Fruit fly (Drosophila melanogaster): Measurements from ENCODE around the gene velo.

The velo gene

DNA sequence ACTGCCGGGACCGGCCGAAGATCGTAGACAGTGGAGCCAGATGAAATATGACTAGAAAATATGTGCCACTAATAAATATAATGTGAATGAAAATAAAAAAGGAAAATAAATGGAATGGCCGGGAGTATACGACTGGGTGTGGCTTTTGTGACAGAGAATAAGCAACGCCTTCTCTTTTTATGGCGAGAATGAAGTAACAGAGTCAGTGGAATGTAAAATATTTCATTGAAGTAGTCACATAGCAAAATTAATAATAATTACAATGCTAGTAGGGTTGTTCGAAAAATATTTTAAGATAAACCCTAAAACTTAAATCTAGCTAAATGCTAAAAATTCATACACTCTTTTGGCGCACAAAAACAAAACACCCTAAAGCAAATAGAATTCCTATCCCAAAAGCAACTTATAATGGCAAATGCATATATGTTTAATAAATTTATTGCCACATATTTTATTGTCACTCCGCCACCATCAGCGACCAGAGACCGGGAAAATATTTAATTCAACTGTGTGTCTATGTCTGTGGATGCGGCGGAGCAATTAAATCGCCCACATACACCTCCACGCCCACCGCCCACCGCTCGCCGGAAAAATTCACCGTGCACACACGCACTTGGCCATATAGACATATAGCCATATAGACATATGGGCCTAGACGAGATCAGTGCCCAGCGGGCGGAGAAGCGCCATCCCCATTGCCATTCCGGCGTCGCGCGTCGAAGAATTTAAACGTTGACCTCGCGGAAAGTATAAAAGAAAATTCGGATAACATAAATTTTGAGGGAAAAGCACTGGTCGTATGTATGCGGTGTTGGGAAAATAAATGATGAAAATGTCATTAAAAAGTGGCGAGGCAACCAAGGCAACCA, 45.6 kb downstream of the velo start:
- TF ChIP-seq CG14655 (GFP tag; optimal IDR thresholded peaks at IDR 0.05): no peak
- no peak for TF ChIP-seq Ets98B (GFP tag; IDR thresholded peaks at IDR 0.05)
- TF ChIP-seq CG17806 (tag; optimal IDR thresholded peaks at IDR 0.05): no peak
- TF ChIP-seq CG8301 (tag; optimal IDR thresholded peaks at IDR 0.05): no peak
- no peak for TF ChIP-seq CG10348 (GFP tag; IDR thresholded peaks at IDR 0.05)
- no peak for TF ChIP-seq CG4496 (GFP tag; IDR thresholded peaks at IDR 0.05)
- no peak for TF ChIP-seq rn (GFP tag; IDR thresholded peaks at IDR 0.05)

DNA sequence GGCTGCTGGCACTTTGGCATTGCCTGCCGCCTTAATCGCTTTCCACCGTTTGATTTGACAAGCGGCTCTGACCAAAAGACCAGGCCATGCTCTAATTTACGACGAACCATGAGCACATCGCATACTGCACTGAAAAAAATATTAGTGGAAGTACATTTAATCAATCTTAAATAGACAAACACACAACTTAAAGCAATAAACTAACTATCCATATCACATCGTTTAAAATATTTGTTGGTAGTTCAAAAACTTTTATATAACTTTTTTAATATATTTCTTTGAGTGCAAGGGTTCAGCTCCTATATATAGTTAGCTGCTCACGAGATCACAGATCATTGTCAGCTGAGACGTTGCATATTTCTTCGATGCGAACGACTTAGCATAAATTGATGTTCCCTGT, 46.7 kb downstream of the velo start:
- TF ChIP-seq CG12605 (GFP tag; IDR thresholded peaks at IDR 0.05): no peak
- no peak for TF ChIP-seq EcR (GFP tag; optimal IDR thresholded peaks at IDR 0.05)
- TF ChIP-seq CG32121 (GFP tag; IDR thresholded peaks at IDR 0.05): 0 out of 2 replicates have a peak, but pooled peaks have one; percentile 29

DNA sequence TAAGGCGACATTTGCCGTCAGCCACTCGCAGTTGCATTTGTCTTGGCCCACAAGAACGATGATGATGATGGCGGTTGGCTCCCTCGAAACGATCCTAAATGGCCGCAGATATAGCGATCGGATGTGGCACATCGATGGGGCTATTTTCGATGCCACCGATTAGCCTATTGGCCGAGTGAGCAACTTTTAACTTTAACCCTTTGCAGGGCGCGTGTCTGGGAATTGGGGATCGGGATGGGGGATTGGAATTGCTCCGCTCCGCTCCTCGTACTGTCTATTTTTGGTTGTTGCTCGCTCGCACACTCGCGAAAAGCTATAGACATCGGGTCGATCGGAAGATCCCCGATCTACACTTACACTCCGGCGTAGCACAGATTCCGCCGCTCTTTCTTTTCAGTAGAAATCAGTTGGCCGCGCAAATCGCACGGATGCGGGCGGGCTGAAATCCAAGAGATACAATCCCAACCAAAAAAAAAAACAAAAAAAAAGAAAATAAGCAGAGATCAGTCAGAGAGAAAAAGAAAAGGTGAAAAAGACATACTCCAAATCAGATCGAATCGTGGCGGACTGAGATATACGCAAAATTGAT, 48.0 kb downstream of the velo start, which contains the start of gene CG8519:
TSS of gene CG8519 (plus strand) at position 393 of the 589 bp plus-strand sequence.
- peak; percentile 65 for TF ChIP-seq CG32121 (GFP tag; IDR thresholded peaks at IDR 0.05)
- peak; percentile 60; the same call in 2 of the 3 replicates for TF ChIP-seq CG4496 (GFP tag; IDR thresholded peaks at IDR 0.05)
- TF ChIP-seq Pif1B (GFP tag; optimal IDR thresholded peaks at IDR 0.05): no peak

DNA sequence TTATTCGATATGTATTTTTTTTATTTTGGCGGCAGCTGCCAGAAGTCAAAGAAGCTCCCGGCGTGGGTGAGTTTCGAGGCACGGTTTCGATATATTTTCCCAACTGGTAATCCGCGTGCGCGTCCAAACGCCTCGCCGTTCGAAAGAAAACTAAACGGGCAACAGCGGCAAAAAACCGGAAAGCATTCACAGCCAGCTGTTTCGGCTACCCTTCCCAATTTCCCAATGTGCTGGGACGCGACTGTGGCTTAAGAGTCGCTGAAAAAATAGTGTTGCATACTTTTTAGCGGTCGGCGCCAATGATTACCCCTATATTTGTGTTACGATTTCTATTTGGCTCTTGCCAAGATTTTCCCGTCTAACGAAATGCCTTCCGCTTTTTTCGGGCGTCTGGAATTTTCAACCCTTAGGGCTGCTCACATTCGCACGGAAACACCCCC, 49.2 kb downstream of the velo start, which contains the start of gene SP1173:
TSS of gene SP1173 (minus strand) at position 154 of the 440 bp plus-strand sequence.
- TF ChIP-seq Pif1A (GFP tag; optimal IDR thresholded peaks at IDR 0.05): no peak
- TF ChIP-seq CG4496 (GFP tag; IDR thresholded peaks at IDR 0.05): peak; percentile 74; the same call in 2 of the 3 replicates
- no peak for TF ChIP-seq CG17806 (tag; optimal IDR thresholded peaks at IDR 0.05)
- TF ChIP-seq CG8301 (tag; optimal IDR thresholded peaks at IDR 0.05): no peak
- TF ChIP-seq CG34367 (tag; optimal IDR thresholded peaks at IDR 0.05): no peak
- no peak for TF ChIP-seq CG9948 (tag; optimal IDR thresholded peaks at IDR 0.05)
- TF ChIP-seq Ets98B (GFP tag; IDR thresholded peaks at IDR 0.05): peak; percentile 68; the same call in 1 of the 2 replicates
- no peak for TF ChIP-seq rn (GFP tag; IDR thresholded peaks at IDR 0.05)
- peak; percentile 61; the same call in 1 of the 2 replicates for TF ChIP-seq CG32121 (GFP tag; IDR thresholded peaks at IDR 0.05)
- TF ChIP-seq D1 (tag; optimal IDR thresholded peaks at IDR 0.05): no peak
- no peak for TF ChIP-seq CG13204 (GFP tag; optimal IDR thresholded peaks at IDR 0.05)
- TF ChIP-seq CG15710 (tag; optimal IDR thresholded peaks at IDR 0.05): no peak
- no peak for TF ChIP-seq gl (tag; optimal IDR thresholded peaks at IDR 0.05)
- no peak for TF ChIP-seq EcR (GFP tag; optimal IDR thresholded peaks at IDR 0.05)
- TF ChIP-seq fd96Ca (GFP tag; IDR thresholded peaks at IDR 0.05): no peak; the same call in 2 of the 3 replicates
- no peak for TF ChIP-seq Pif1B (GFP tag; optimal IDR thresholded peaks at IDR 0.05)
- TF ChIP-seq CG12605 (GFP tag; IDR thresholded peaks at IDR 0.05): peak; percentile 56
- TF ChIP-seq CG10348 (GFP tag; IDR thresholded peaks at IDR 0.05): no peak
- no peak for TF ChIP-seq Snoo (tag; optimal IDR thresholded peaks at IDR 0.05)
- no peak for TF ChIP-seq CG8159 (tag; optimal IDR thresholded peaks at IDR 0.05)

DNA sequence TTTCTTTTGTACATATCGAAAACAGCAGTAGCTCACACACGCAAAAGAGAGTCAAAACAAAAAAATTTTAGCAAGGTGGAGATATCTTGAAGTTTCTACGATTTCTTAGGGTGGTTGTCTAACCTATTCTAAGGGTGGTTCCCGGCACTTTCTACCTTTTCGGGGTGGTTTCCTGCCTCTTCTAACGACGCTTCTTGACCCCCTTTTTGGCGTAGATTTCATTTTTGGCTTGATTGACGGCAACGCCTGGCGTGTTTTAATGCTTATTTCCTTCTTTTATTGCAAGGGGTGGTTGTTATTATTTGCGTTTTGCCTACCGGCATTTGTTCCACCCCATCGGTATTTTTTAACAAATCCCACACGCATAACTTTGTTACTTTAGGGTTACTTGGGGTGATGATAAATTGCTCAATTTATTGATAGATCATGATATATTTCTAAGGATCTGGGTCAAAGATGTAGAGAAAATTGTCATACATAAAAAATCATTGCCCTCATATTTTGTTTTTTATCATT, 51.5 kb downstream of the velo start:
- no peak for TF ChIP-seq CG9948 (tag; optimal IDR thresholded peaks at IDR 0.05)
- no peak for TF ChIP-seq CG4496 (GFP tag; IDR thresholded peaks at IDR 0.05)
- TF ChIP-seq Snoo (tag; optimal IDR thresholded peaks at IDR 0.05): no peak
- no peak for TF ChIP-seq fd96Ca (GFP tag; IDR thresholded peaks at IDR 0.05)
- TF ChIP-seq CG12605 (GFP tag; IDR thresholded peaks at IDR 0.05): no peak
- no peak for TF ChIP-seq CG8159 (tag; optimal IDR thresholded peaks at IDR 0.05)
- no peak for TF ChIP-seq CG13204 (GFP tag; optimal IDR thresholded peaks at IDR 0.05)
- TF ChIP-seq Pif1A (GFP tag; optimal IDR thresholded peaks at IDR 0.05): no peak
- no peak for TF ChIP-seq Ets98B (GFP tag; IDR thresholded peaks at IDR 0.05)
- no peak for TF ChIP-seq Pif1B (GFP tag; optimal IDR thresholded peaks at IDR 0.05)
- no peak for TF ChIP-seq CG32121 (GFP tag; IDR thresholded peaks at IDR 0.05)
- TF ChIP-seq CG10348 (GFP tag; IDR thresholded peaks at IDR 0.05): no peak
- TF ChIP-seq CG15710 (tag; optimal IDR thresholded peaks at IDR 0.05): no peak
- TF ChIP-seq EcR (GFP tag; optimal IDR thresholded peaks at IDR 0.05): no peak
- TF ChIP-seq rn (GFP tag; IDR thresholded peaks at IDR 0.05): no peak
- no peak for TF ChIP-seq gl (tag; optimal IDR thresholded peaks at IDR 0.05)
- no peak for TF ChIP-seq CG14655 (GFP tag; optimal IDR thresholded peaks at IDR 0.05)

DNA sequence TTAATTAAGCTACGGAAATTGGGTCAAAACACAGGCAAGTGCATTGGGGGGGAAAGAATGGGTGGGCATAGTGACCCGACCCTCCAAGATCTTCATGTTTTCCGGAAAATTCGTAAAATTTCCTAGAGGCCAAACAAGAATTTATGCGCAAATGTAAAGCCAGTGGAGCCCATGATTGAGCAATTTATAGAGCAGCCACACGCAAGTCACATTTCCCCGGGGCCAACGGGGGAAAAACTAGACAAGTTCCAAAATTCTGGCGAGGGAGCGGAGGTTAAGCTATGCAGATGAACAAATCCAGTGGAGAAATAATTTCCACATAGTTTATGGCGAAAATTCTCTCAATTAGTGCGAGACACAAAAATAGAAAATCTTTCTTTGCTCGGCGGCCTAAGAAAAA, 55.2 kb downstream of the velo start:
- TF ChIP-seq CG14655 (GFP tag; optimal IDR thresholded peaks at IDR 0.05) (no peak), CG32121 (GFP tag; IDR thresholded peaks at IDR 0.05) (no peak), fd96Ca (GFP tag; IDR thresholded peaks at IDR 0.05) (no peak), CG9948 (tag; optimal IDR thresholded peaks at IDR 0.05) (no peak), Pif1A (GFP tag; optimal IDR thresholded peaks at IDR 0.05) (no peak), gl (tag; optimal IDR thresholded peaks at IDR 0.05) (no peak), CG12605 (GFP tag; IDR thresholded peaks at IDR 0.05) (no peak), CG34367 (tag; optimal IDR thresholded peaks at IDR 0.05) (no peak), Snoo (tag; optimal IDR thresholded peaks at IDR 0.05) (no peak), rn (GFP tag; IDR thresholded peaks at IDR 0.05) (no peak), CG10348 (GFP tag; IDR thresholded peaks at IDR 0.05) (no peak)

Data from whole organism, pupa.